Worm (Caenorhabditis elegans): Measurements from ENCODE around the gene B0280.17.

The B0280.17 gene

ce11 chrIII:7170090-7170489 lies 34.2 kb upstream of the B0280.17 start:
- TF ChIP-seq ttx-3 (tag; optimal IDR thresholded peaks at IDR 0.05) (no peak), mec-3 (tag; optimal IDR thresholded peaks at IDR 0.05; ENCODE audit: borderline replicate concordance) (no peak), pha-2 (tag; optimal IDR thresholded peaks at IDR 0.05) (no peak), nfya-1 (tag; optimal IDR thresholded peaks at IDR 0.05) (no peak), rnt-1 (tag; optimal IDR thresholded peaks at IDR 0.05) (no peak), ceh-6 (GFP tag; optimal IDR thresholded peaks at IDR 0.05) (no peak), lin-11 (tag; optimal IDR thresholded peaks at IDR 0.05) (no peak), pha-4 (tag; optimal IDR thresholded peaks at IDR 0.05) (no peak)

ce11 chrIII:7167568-7167937 lies 31.6 kb upstream of the B0280.17 start, which contains the start of gene acs-4:
TSS of gene acs-4 (plus strand) at chrIII:7167838.
- no peak for TF ChIP-seq Y22D7AL.16 (tag; optimal IDR thresholded peaks at IDR 0.05)
- TF ChIP-seq pros-1 (tag; optimal IDR thresholded peaks at IDR 0.05): no peak
- no peak for TF ChIP-seq nhr-232 (tag; optimal IDR thresholded peaks at IDR 0.05)
- no peak for TF ChIP-seq hlh-13 (GFP tag; optimal IDR thresholded peaks at IDR 0.05)
- TF ChIP-seq eyg-1 (tag; optimal IDR thresholded peaks at IDR 0.05): no peak
- no peak for TF ChIP-seq hlh-8 (tag; optimal IDR thresholded peaks at IDR 0.05)
- no peak for TF ChIP-seq hlh-6 (tag; optimal IDR thresholded peaks at IDR 0.05)
- no peak for TF ChIP-seq tbx-2 (tag; optimal IDR thresholded peaks at IDR 0.05)
- no peak for TF ChIP-seq ceh-9 (tag; optimal IDR thresholded peaks at IDR 0.05)
- no peak for TF ChIP-seq pqm-1 (tag; optimal IDR thresholded peaks at IDR 0.05)
- no peak for TF ChIP-seq hlh-15 (tag; optimal IDR thresholded peaks at IDR 0.05)
- TF ChIP-seq elt-2 (tag; optimal IDR thresholded peaks at IDR 0.05): no peak
- TF ChIP-seq tbx-7 (tag; optimal IDR thresholded peaks at IDR 0.05): no peak

ce11 chrIII:7166664-7167567 lies 31.0 kb upstream of the B0280.17 start:
- no peak for TF ChIP-seq pha-2 (tag; optimal IDR thresholded peaks at IDR 0.05)
- TF ChIP-seq nfya-1 (tag; optimal IDR thresholded peaks at IDR 0.05): peak; percentile 8
- peak; percentile 91 for TF ChIP-seq elt-2 (tag; optimal IDR thresholded peaks at IDR 0.05)

ce11 chrIII:7165816-7166229 lies 29.9 kb upstream of the B0280.17 start:
- TF ChIP-seq ceh-31 (tag; optimal IDR thresholded peaks at IDR 0.05): no peak
- TF ChIP-seq Y22D7AL.16 (tag; optimal IDR thresholded peaks at IDR 0.05): no peak
- TF ChIP-seq elt-2 (tag; optimal IDR thresholded peaks at IDR 0.05): peak; percentile 45
- no peak for TF ChIP-seq unc-42 (tag; optimal IDR thresholded peaks at IDR 0.05)
- TF ChIP-seq sdc-2 (tag; optimal IDR thresholded peaks at IDR 0.05): no peak
- TF ChIP-seq syd-9 (tag; optimal IDR thresholded peaks at IDR 0.05): no peak
- TF ChIP-seq ceh-14 (tag; optimal IDR thresholded peaks at IDR 0.05): no peak

- no peak for TF ChIP-seq hlh-6 (tag; optimal IDR thresholded peaks at IDR 0.05)
- no peak for TF ChIP-seq F13H6.1 (tag; optimal IDR thresholded peaks at IDR 0.05)
Measured at ce11 chrIII:7165276-7165675, 29.4 kb upstream of the B0280.17 start.

- TF ChIP-seq elt-2 (tag; optimal IDR thresholded peaks at IDR 0.05) (peak; percentile 70), tbx-2 (tag; optimal IDR thresholded peaks at IDR 0.05) (peak; percentile 72), nfya-1 (tag; optimal IDR thresholded peaks at IDR 0.05) (peak; percentile 78), ceh-31 (tag; optimal IDR thresholded peaks at IDR 0.05) (peak; percentile 71), gmeb-2 (tag; optimal IDR thresholded peaks at IDR 0.05) (no peak), ceh-18 (tag; optimal IDR thresholded peaks at IDR 0.05) (peak; percentile 26), unc-55 (GFP tag; optimal IDR thresholded peaks at IDR 0.05) (peak; percentile 76), dve-1 (tag; optimal IDR thresholded peaks at IDR 0.05) (peak; percentile 53), ttx-3 (tag; optimal IDR thresholded peaks at IDR 0.05) (no peak), ceh-24 (tag; optimal IDR thresholded peaks at IDR 0.05) (no peak), pros-1 (tag; optimal IDR thresholded peaks at IDR 0.05) (peak; percentile 5), unc-42 (tag; optimal IDR thresholded peaks at IDR 0.05) (peak; percentile 64), ref-2 (tag; optimal IDR thresholded peaks at IDR 0.05) (peak; percentile 28), K09A11.1 (tag; optimal IDR thresholded peaks at IDR 0.05; ENCODE audit: insufficient read depth) (peak; percentile 42), ceh-48 (tag; optimal IDR thresholded peaks at IDR 0.05) (peak; percentile 8), hlh-6 (tag; optimal IDR thresholded peaks at IDR 0.05) (no peak), hlh-30 (tag; optimal IDR thresholded peaks at IDR 0.05; ENCODE audit: insufficient read depth) (peak; percentile 70), ahr-1 (tag; optimal IDR thresholded peaks at IDR 0.05) (no peak), fax-1 (tag; optimal IDR thresholded peaks at IDR 0.05) (no peak), ceh-34 (tag; optimal IDR thresholded peaks at IDR 0.05) (peak; percentile 57), ceh-14 (tag; optimal IDR thresholded peaks at IDR 0.05) (peak; percentile 68)
Measured at ce11 chrIII:7162065-7162762, 26.3 kb upstream of the B0280.17 start, which contains the start of the genes syf-2 and K04G7.1. TSS of gene syf-2 (minus strand) at chrIII:7162115. TSS of gene K04G7.1 (plus strand) at chrIII:7162712.
